Worm (Caenorhabditis elegans) whole organism, L4 larva: ENCODE measurements around the gene sri-36.

Source experiments
- Y5F2A.4 ChIP-seq: fragments of 200-800 bp; sonication (Bioruptor generic); optimal IDR thresholded peaks from 2 replicates; lab custom pipeline; 2018; ENCODE audit warnings: mild to moderate bottlenecking, missing genetic modification characterization, missing compliant biosample characterization
- ceh-32 ChIP-seq: sonication (generic microtip); optimal IDR thresholded peaks from 2 replicates; lab custom pipeline; 2016; ENCODE audit warnings: mild to moderate bottlenecking, missing genetic modification characterization, missing compliant biosample characterization; ENCODE audit not compliant: poor library complexity
- ctbp-1 ChIP-seq: fragments of 200-800 bp; sonication (Bioruptor generic); IDR thresholded peaks from 2 replicates; pipeline ENCODE4 v1.3.6; 2022; ENCODE audit warnings: missing genetic modification reagents, missing genetic modification characterization, missing compliant biosample characterization
- fkh-10 ChIP-seq: fragments of 150-350 bp; optimal IDR thresholded peaks from 2 replicates; lab custom pipeline; 2014; ENCODE audit warnings: missing biosample characterization, missing genetic modification reagents, missing genetic modification characterization
- fos-1 ChIP-seq: fragments of 150-350 bp; optimal IDR thresholded peaks from 2 replicates; lab custom pipeline; 2014; ENCODE audit warnings: missing biosample characterization, missing genetic modification characterization
- hlh-30 ChIP-seq: sonication (generic microtip); optimal IDR thresholded peaks from 2 replicates; lab custom pipeline; 2017; ENCODE audit warnings: antibody characterized with exemption, mild to moderate bottlenecking, missing genetic modification characterization, missing compliant biosample characterization; ENCODE audit not compliant: insufficient read depth
- lin-39 ChIP-seq: fragments of 150-350 bp; optimal IDR thresholded peaks from 2 replicates; lab custom pipeline; 2014; ENCODE audit warnings: missing biosample characterization, missing genetic modification reagents, missing genetic modification characterization
- lir-3 ChIP-seq: sonication (generic microtip); optimal IDR thresholded peaks from 2 replicates; lab custom pipeline; 2016; ENCODE audit warnings: mild to moderate bottlenecking, missing genetic modification characterization, missing compliant biosample characterization
- madf-9 ChIP-seq: fragments of 200-800 bp; sonication (Bioruptor generic); conservative IDR thresholded peaks from 2 replicates; pipeline ENCODE4 v1.3.6; 2022; ENCODE audit warnings: missing genetic modification reagents, missing genetic modification characterization, missing compliant biosample characterization
- mdt-29 ChIP-seq: fragments of 200-800 bp; sonication (Bioruptor generic); IDR thresholded peaks from 2 replicates; pipeline ENCODE4 v1.3.6; 2022; ENCODE audit warnings: missing genetic modification reagents, missing genetic modification characterization, missing compliant biosample characterization
- nhr-25 ChIP-seq: sonication (generic microtip); optimal IDR thresholded peaks from 2 replicates; lab custom pipeline; 2017; ENCODE audit warnings: missing genetic modification characterization, mild to moderate bottlenecking, missing compliant biosample characterization, antibody characterized with exemption, moderate library complexity, borderline replicate concordance; ENCODE audit not compliant: insufficient read depth

- no peak for TF ChIP-seq lin-39 (tag; lab: Kevin White, UChicago)
- no peak for TF ChIP-seq fkh-10 (GFP tag; lab: Kevin White, UChicago)
- no peak for TF ChIP-seq lir-3 (tag; lab: Kevin White, UChicago)
- TF ChIP-seq Y5F2A.4 (GFP tag; lab: Kevin White, UChicago): no peak
- no peak for TF ChIP-seq madf-9 (GFP tag; lab: Robert Waterston, UW)
- no peak for TF ChIP-seq nhr-25 (tag; lab: Kevin White, UChicago)
- TF ChIP-seq ctbp-1: no peak
- TF ChIP-seq ceh-32 (tag; lab: Kevin White, UChicago): no peak
- no peak for TF ChIP-seq hlh-30 (tag; lab: Kevin White, UChicago)
- TF ChIP-seq fos-1 (tag; lab: Kevin White, UChicago): no peak
- TF ChIP-seq mdt-29 (GFP tag; lab: Robert Waterston, UW): no peak
Measured at ce11 chrII:2628401-2628800, 43.0 kb upstream of the sri-36 start.
